Worm (Caenorhabditis elegans) whole organism, dauer: ENCODE data around the gene adm-4.

Experiments
- unc-62 ChIP-seq: sonication (generic microtip); optimal IDR thresholded peaks from 2 replicates; lab custom pipeline; 2017; ENCODE audit warnings: missing biosample characterization, missing genetic modification reagents, missing genetic modification characterization

The adm-4 gene

DNA sequence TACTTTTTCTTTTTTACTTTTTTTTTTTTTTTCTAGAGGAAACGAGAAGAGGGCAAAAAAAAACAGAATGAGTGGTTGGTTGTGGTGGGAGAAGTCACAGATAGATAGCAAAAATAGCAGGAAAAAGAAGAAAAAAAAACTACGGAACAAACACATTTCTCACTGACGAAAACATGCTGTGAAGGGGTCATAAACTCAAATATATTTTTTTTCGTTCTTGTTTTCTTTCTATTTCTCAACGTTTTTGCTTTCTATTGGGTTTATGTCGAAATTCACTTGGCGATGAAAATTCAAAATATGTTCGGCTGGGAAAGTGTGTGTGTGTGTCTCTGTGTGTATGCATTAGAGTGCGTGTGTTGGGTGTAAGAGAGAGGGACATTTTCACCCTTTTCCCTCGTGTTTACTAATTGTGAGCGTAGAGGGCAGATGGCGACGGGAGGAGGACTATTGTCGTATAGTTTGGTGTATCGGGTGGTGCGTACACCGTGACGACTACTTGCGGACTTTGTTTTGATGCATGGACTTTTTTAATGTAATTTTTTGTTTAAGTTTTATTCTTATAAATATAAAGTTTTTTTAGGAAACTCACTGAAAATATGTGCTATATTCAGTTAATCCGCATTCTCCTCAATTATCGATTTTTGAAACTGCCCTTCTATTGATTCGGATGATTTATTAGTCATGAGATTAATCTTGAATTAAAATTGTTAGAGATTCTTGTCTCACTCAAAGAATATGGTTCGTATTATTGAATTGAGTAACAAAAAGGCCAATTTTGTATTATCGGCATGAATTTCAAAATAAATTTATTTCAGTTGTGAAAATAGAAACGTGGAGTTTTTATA is 11.5 kb upstream of the adm-4 start:
- TF ChIP-seq unc-62 (GFP tag; lab: Kevin White, UChicago) = no peak

DNA sequence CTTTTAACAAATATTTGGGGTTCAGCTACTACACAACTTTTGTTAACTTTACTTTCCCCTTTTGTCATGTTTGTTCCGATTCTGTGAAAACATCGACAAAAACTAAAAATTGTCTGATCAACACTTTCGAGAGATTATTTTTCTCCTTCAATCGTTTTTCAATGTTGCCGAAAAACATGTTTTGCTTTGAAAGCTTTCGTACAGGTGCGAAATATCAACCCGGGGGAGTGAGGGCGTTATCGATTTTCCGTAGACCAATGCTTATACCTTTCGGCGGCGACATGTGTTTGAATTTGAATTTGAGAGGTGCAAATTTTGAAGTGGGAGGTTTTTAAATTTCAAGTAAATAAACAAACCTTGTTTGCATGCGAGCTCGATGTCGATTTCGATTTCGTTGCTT is 10.3 kb upstream of the adm-4 start:
- TF ChIP-seq unc-62 (GFP tag; lab: Kevin White, UChicago) = no peak

DNA sequence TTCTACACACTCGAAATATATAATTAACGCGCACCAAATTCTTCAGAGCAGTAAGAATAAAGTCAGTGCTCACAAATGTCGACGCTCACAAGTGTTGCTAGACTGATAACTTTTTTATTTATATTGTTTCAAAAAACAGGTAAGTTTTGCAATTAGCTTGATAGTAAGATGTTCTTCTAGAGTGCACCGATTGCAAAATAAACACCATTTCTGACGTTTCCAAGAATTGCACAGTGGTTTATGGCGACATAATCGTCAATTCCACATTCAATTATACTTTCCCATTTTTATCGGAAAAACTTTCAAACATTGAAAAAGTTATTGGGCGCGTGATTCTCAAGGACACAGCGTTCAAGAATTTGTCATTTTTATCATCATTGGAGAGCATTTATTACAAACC is 2.3 kb upstream of the adm-4 start:
- no peak for TF ChIP-seq unc-62 (GFP tag; lab: Kevin White, UChicago)

DNA sequence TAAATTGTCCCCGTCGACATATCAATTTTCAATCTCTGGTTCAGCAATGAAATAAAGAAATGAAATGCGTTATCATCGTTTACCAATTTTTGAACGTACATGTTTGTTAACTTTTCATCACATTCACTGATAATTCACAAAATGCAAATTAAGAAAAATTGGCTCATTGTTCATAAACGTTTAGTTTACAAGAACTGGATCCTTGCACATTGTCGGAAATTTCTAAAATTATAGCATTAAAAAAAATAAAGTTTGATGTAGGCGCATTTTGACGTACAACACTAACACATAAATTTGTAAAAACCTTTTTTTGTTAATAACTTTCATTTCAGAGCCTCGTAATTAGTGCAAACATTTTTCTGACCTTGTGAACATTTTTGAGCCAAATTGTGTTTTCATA is 1.6 kb upstream of the adm-4 start, which contains the start of gene gpx-7:
Gene gpx-7, minus strand, starts transcription at position 101 of the 400 bp plus-strand sequence.
- no peak for TF ChIP-seq unc-62 (GFP tag; lab: Kevin White, UChicago)

ce11 chrX:7794306-7794743 is 3.8 kb downstream of the adm-4 start:
- no peak for TF ChIP-seq unc-62 (GFP tag; lab: Kevin White, UChicago)

ce11 chrX:7793377-7794041 is 4.6 kb downstream of the adm-4 start, which contains the start of gene ZK154.6:
TSS of gene ZK154.6 (minus strand) at chrX:7793563.
- no peak for TF ChIP-seq unc-62 (GFP tag; lab: Kevin White, UChicago)

- TF ChIP-seq unc-62 (GFP tag; lab: Kevin White, UChicago) = no peak
These were observed 6.3 kb downstream of the adm-4 start for ce11 chrX:7791802-7792201.

DNA sequence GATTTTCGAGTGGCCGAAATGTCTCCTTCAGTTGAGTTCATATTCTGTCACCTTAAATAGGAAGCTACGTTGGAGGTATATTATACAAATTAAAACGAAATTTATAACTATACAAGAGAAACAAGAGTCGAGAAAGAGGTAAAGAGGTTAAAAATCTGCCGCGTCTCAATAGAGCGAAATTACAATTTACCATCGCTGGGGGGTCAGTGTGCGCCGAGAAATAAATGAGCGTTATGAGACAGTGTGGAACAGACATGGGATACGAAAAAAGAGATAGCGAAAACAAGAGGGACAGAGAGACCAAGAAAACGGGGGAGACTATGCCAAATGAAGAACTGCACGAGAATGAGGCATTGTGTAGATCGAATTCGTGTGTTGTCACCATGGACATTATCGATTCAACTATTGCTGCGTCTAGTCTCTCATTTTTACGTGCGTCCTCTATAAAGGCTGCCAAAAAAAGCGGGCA is 10.2 kb downstream of the adm-4 start, which contains the start of gene ZK154.5:
Gene ZK154.5, minus strand, starts transcription at position 51 of the 469 bp plus-strand sequence.
- no peak for TF ChIP-seq unc-62 (GFP tag; lab: Kevin White, UChicago)

DNA sequence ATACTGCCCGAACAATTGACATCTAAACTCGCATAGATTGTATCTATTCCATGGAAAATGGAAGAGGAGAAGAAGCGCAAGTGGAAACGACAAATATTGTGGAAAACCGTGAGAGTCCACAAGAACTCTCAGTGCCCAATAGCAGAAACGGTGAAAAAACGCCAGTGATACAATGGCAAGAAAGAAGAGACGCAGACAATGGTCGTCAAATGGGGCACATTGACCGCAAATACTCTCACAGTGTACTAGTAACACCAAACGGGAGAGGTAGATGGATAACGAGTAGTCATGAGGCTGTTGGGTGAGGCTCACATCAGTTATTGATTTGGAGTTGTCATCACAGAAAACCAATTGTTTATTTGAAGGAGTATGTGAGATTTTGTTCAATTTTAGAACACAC is 15.7 kb downstream of the adm-4 start, which contains the start of gene ZK154.4:
Gene ZK154.4, minus strand, starts transcription at position 27 of the 400 bp plus-strand sequence.
- TF ChIP-seq unc-62 (GFP tag; lab: Kevin White, UChicago) = no peak

DNA sequence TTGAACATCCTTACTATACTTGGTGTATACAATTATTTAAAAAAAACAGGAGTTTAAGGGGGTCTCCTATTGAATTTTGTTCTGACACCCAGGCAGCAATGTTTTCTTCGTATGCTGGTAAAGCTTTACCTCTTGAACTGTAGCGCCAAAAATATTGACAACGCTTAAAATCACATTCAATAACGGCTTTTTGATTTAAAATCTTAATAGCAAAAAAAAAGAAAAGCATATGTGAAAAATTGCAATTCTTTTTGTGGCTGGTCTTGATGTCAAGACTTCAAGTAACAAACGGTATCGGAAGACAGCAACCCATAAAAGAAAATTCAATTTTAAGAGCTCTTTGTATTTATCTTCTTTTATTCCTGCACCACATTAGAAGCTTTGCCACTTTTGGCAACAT is 16.3 kb downstream of the adm-4 start:
- no peak for TF ChIP-seq unc-62 (GFP tag; lab: Kevin White, UChicago)

DNA sequence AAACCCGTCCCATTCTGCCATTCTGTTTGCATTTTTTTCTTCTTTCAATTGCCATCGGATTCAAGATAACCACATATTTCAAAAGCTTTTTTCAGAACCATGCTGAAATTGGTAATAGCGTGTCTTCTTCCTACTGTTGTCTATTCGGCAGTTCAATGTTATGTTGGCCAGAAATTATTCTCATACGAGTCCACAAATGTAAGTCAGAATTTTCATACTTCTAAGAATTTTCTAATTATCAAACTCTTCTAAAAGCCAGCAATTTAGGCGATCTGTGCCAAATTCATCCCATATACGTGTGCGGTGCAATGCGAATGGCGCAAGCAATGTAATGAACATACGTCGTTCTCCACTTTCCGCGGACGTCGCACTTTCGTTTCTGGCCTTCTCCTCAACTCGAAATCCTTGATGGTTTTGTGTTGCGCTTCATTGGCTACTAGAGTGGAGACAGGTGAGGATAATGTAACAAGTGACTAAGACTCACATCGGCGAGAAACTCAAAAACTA is 18.5 kb downstream of the adm-4 start, which contains the start of gene ZK154.1:
Gene ZK154.1, plus strand, starts transcription at position 51 of the 507 bp plus-strand sequence.
- TF ChIP-seq unc-62 (GFP tag; lab: Kevin White, UChicago) = no peak

DNA sequence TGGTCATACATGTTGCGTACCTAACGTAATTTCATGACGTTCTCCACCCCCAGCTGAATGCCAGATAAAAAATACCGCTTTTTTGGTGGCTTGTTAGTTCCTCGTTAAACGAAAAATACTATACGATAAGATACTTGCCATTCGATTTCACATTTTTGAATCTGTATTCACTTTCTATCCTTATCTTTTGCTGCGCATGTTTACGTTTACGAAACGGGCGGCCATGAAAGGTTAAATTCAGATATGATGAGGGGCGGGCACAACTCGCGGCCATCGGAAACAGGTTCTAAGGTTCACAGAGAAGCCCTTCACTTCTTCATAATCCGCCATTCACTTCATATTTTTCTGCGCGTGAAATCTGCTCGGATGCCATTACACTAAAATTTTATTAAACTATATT is 19.3 kb downstream of the adm-4 start:
- no peak for TF ChIP-seq unc-62 (GFP tag; lab: Kevin White, UChicago)

- TF ChIP-seq unc-62 (GFP tag; lab: Kevin White, UChicago) = no peak
These were observed 21.5 kb downstream of the adm-4 start, which contains the start of gene mec-7 for ce11 chrX:7776509-7777001. TSS of gene mec-7 (minus strand) at chrX:7776689.

ce11 chrX:7773714-7774318 is 24.3 kb downstream of the adm-4 start:
- TF ChIP-seq unc-62 (GFP tag; lab: Kevin White, UChicago) = no peak

DNA sequence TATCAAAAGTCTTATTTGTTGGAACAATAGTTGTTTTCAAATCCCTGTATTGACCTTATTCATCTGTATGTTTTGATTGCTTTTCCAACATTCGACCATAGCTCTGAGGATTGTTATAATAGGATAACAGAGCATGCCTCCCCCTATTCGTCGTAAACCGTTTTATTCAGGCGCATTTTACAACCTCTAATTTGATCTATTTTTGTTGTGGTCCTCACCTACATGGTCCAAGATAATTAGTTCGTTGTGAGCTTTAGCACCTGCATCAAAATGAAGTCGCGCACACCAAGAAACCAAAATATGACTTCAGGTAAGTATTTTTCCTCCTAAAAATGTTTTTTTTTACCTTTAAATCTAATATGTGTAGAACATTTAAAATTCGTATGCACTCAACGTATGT is 45.3 kb downstream of the adm-4 start, which contains the start of gene deg-1:
Gene deg-1, plus strand, starts transcription at position 301 of the 400 bp plus-strand sequence.
- TF ChIP-seq unc-62 (GFP tag; lab: Kevin White, UChicago) = no peak
